Worm (Caenorhabditis elegans): ENCODE measurements around the gene phat-6.

Gene phat-6

DNA sequence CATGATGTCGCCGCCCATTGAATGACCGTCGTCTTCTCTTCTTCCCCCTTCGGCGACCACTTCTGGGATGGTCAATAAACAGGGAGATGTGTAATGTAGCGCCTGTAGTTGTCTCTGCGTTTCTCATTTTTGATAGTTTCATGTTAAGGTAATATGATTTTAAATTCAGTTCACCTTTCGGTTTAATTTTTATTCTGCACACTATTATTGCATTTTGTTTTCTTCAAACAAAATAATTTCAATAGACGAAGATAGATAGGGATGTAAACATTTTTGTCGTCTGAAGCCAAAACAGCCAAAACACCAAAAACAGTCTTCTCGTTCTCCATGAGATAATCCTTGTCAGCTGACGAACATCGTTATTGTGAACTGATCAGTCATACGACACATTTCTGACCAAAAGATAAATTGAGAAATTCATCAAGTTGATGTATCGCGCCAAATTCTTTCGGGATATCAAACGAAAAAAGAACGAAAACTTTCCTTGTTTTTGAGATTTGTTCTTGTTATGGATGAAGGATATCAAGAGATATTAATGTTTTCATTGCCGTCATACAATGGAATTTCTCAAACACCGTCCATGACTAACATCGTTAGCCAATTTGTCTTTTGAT is 35.4 kb downstream of the phat-6 start, which contains the start of gene C11G10.1 (continued):
- no peak for TF ChIP-seq pqm-1 (tag; optimal IDR thresholded peaks at IDR 0.05)
- TF ChIP-seq ztf-4 (tag; optimal IDR thresholded peaks at IDR 0.05), result no peak
- peak in 1 of 2 experiments; percentile 31 for TF ChIP-seq lsy-2 (tag; optimal IDR thresholded peaks at IDR 0.05)
- no peak for TF ChIP-seq nhr-84 (tag; optimal IDR thresholded peaks at IDR 0.05)
- no peak for TF ChIP-seq fkh-8 (tag; optimal IDR thresholded peaks at IDR 0.05)
- no peak for TF ChIP-seq efl-1 (optimal IDR thresholded peaks at IDR 0.05)
- no peak for TF ChIP-seq efl-1 (GFP tag; optimal IDR thresholded peaks at IDR 0.05 in 1 of 2)
- TF ChIP-seq nhr-19 (GFP tag; conservative IDR thresholded peaks at IDR 0.05), result no peak
- TF ChIP-seq alr-1 (tag; optimal IDR thresholded peaks at IDR 0.05; ENCODE audit: borderline replicate concordance), result no peak
- no peak for TF ChIP-seq snpc-4 (tag; optimal IDR thresholded peaks at IDR 0.05)
- TF ChIP-seq sptf-1 (tag; optimal IDR thresholded peaks at IDR 0.05), result no peak
- TF ChIP-seq tbx-2 (tag; optimal IDR thresholded peaks at IDR 0.05), result no peak
- TF ChIP-seq xbp-1 (tag; optimal IDR thresholded peaks at IDR 0.05), result no peak
- no peak for TF ChIP-seq ama-1 (optimal IDR thresholded peaks at IDR 0.05)
- no peak for TF ChIP-seq pax-3 (tag; optimal IDR thresholded peaks at IDR 0.05)
- TF ChIP-seq hpl-2 (GFP tag; optimal IDR thresholded peaks at IDR 0.05), result no peak
- TF ChIP-seq dsc-1 (tag; optimal IDR thresholded peaks at IDR 0.05), result no peak
- TF ChIP-seq lin-39 (tag; optimal IDR thresholded peaks at IDR 0.05), result no peak
- peak; percentile 6 for TF ChIP-seq snu-23 (GFP tag; optimal IDR thresholded peaks at IDR 0.05)
- TF ChIP-seq ceh-8 (GFP tag; optimal IDR thresholded peaks at IDR 0.05), result no peak
- no peak for TF ChIP-seq egl-13 (tag; optimal IDR thresholded peaks at IDR 0.05)
- TF ChIP-seq ets-5 (GFP tag; IDR thresholded peaks at IDR 0.05), result no peak
- no peak for TF ChIP-seq hlh-17 (GFP tag; optimal IDR thresholded peaks at IDR 0.05; ENCODE audit: borderline replicate concordance)
- TF ChIP-seq ceh-82 (tag; optimal IDR thresholded peaks at IDR 0.05), result no peak
- no peak for TF ChIP-seq tlp-1 (tag; optimal IDR thresholded peaks at IDR 0.05)
- TF ChIP-seq vab-15 (tag; optimal IDR thresholded peaks at IDR 0.05), result no peak
- peak; percentile 92 for TF ChIP-seq blmp-1 (tag; optimal IDR thresholded peaks at IDR 0.05)
- TF ChIP-seq C34B4.2 (tag; optimal IDR thresholded peaks at IDR 0.05), result no peak
- TF ChIP-seq nhr-11 (tag; optimal IDR thresholded peaks at IDR 0.05), result no peak
- TF ChIP-seq ces-1 (GFP tag; optimal IDR thresholded peaks at IDR 0.05), result no peak
- no peak for TF ChIP-seq skn-1 (tag; optimal IDR thresholded peaks at IDR 0.05)
- no peak for TF ChIP-seq F16B12.6 (tag; optimal IDR thresholded peaks at IDR 0.05)
- no peak for TF ChIP-seq nhr-47 (tag; optimal IDR thresholded peaks at IDR 0.05)
- no peak for TF ChIP-seq nhr-12 (tag; optimal IDR thresholded peaks at IDR 0.05)
- TF ChIP-seq lin-14 (GFP tag; optimal IDR thresholded peaks at IDR 0.05), result peak; percentile 27
- TF ChIP-seq unc-30 (tag; optimal IDR thresholded peaks at IDR 0.05), result no peak
- no peak for TF ChIP-seq mdl-1 (tag; optimal IDR thresholded peaks at IDR 0.05)

DNA sequence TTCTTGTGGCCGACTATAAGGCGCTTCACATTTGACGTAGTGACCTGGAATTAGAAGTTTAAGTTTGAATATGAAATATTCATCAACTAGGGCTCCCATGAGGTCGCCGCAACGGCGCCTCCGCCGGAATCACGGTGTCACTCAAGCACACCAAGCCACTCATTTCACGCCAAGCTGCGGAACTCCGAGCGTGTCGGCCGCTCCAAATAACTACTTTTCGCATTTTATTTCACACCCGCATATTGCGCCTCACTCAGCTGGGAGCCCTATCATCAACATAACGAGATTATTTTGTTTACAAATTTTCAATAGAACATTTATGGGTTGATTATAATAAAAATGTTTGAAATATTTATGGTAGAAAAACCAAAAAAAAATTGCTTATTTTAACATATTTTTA is 36.3 kb downstream of the phat-6 start:
- TF ChIP-seq zag-1 (tag; optimal IDR thresholded peaks at IDR 0.05), result no peak
- TF ChIP-seq nhr-85 (tag), result peak; percentile 41
- peak; percentile 12 for TF ChIP-seq snpc-4 (tag; optimal IDR thresholded peaks at IDR 0.05)

DNA sequence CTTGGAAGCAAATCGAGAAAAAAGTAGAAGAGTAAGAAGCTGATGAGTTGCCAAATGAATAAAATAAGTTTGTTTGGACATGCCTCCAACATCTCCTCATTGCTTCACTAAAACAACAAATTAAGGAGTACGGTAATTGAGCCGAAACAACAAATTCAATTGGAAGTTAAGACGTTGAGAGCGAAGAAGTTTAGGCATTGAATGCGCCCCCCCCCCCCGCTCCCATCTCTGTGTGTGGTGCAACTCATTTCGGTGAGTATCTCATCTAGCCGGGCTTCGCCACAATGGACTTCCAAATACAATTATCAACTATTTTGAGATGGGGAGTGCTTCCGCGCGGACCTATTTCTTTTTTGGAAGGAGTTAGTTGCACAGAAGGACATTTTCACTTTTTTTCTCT is 39.1 kb downstream of the phat-6 start:
- TF ChIP-seq sox-4 (tag; optimal IDR thresholded peaks at IDR 0.05), result no peak
- TF ChIP-seq nhr-71 (tag; optimal IDR thresholded peaks at IDR 0.05), result no peak
- no peak for TF ChIP-seq ztf-11 (tag; optimal IDR thresholded peaks at IDR 0.05)
- TF ChIP-seq dsc-1 (tag; optimal IDR thresholded peaks at IDR 0.05), result no peak
- no peak for TF ChIP-seq elt-3 (tag; optimal IDR thresholded peaks at IDR 0.05)
- TF ChIP-seq swsn-7 (tag; optimal IDR thresholded peaks at IDR 0.05), result no peak
- TF ChIP-seq unc-98 (GFP tag; IDR thresholded peaks at IDR 0.05), result no peak
- TF ChIP-seq nhr-77 (tag; optimal IDR thresholded peaks at IDR 0.05), result no peak
- TF ChIP-seq C34B4.2 (tag; optimal IDR thresholded peaks at IDR 0.05), result no peak
- peak in 1 of 2 experiments; percentile 8 for TF ChIP-seq lsy-2 (tag; optimal IDR thresholded peaks at IDR 0.05)
- no peak for TF ChIP-seq nhr-90 (tag; optimal IDR thresholded peaks at IDR 0.05; ENCODE audit: poor library complexity)
- no peak for TF ChIP-seq dpl-1 (GFP tag; optimal IDR thresholded peaks at IDR 0.05)
- TF ChIP-seq nhr-47 (tag; optimal IDR thresholded peaks at IDR 0.05), result no peak
- no peak for TF ChIP-seq ceh-82 (tag; optimal IDR thresholded peaks at IDR 0.05)
- TF ChIP-seq lin-13 (GFP tag; optimal IDR thresholded peaks at IDR 0.05), result no peak
- no peak for TF ChIP-seq irx-1 (tag; optimal IDR thresholded peaks at IDR 0.05)
- TF ChIP-seq nhr-11 (tag; optimal IDR thresholded peaks at IDR 0.05), result no peak
- no peak for TF ChIP-seq snpc-4 (tag; optimal IDR thresholded peaks at IDR 0.05)
- peak; percentile 50 for TF ChIP-seq tbx-2 (tag; optimal IDR thresholded peaks at IDR 0.05)
- peak; percentile 57 for TF ChIP-seq nhr-85 (tag)
- no peak for TF ChIP-seq Y116A8C.19 (tag; optimal IDR thresholded peaks at IDR 0.05; ENCODE audit: borderline replicate concordance)
- no peak for TF ChIP-seq sptf-1 (tag; optimal IDR thresholded peaks at IDR 0.05)
- no peak for TF ChIP-seq hpl-2 (GFP tag; optimal IDR thresholded peaks at IDR 0.05)
